Fruit fly (Drosophila melanogaster): ENCODE data around the gene CG13280.

- no peak for TF ChIP-seq Dip2 (GFP tag; IDR thresholded peaks at IDR 0.05)
- TF ChIP-seq Oli (tag; optimal IDR thresholded peaks at IDR 0.05) = no peak
- no peak for TF ChIP-seq CG17612 (GFP tag; IDR thresholded peaks at IDR 0.05)
- TF ChIP-seq CG12104 (GFP tag; optimal IDR thresholded peaks at IDR 0.05) = no peak
- TF ChIP-seq ham (GFP tag; IDR thresholded peaks at IDR 0.05) = no peak
- no peak for TF ChIP-seq CTCF (GFP tag; optimal IDR thresholded peaks at IDR 0.05)
- TF ChIP-seq TFAM (GFP tag; optimal IDR thresholded peaks at IDR 0.05) = no peak
Measured at dm6 chr2L:16846742-16847346, 26.0 kb upstream of the CG13280 start.

All from whole organism, embryonic.